Fruit fly (Drosophila melanogaster) whole organism, adult: ENCODE results near the gene Sgsf.

Source experiments
- CG11617 ChIP-seq: fragments of 200-800 bp; sonication (Bioruptor generic); optimal IDR thresholded peaks from 2 replicates; lab custom pipeline; 2017; ENCODE audit warnings: mild to moderate bottlenecking, missing biosample characterization, missing genetic modification reagents, missing genetic modification characterization
- CG14711 ChIP-seq: fragments of 200-800 bp; sonication (Bioruptor generic); optimal IDR thresholded peaks from 2 replicates; lab custom pipeline; 2018; ENCODE audit warnings: missing biosample characterization, mild to moderate bottlenecking, missing genetic modification characterization, moderate library complexity
- CG1620 ChIP-seq: fragments of 200-800 bp; sonication (Bioruptor generic); optimal IDR thresholded peaks from 2 replicates; lab custom pipeline; 2016; ENCODE audit warnings: missing biosample characterization, missing genetic modification characterization
- CG33017 ChIP-seq: fragments of 200-800 bp; sonication (Bioruptor generic); optimal IDR thresholded peaks from 2 replicates; lab custom pipeline; 2018; ENCODE audit warnings: missing biosample characterization, mild to moderate bottlenecking, missing genetic modification characterization, moderate library complexity
- CG5204 ChIP-seq: fragments of 200-800 bp; sonication (Bioruptor generic); optimal IDR thresholded peaks from 2 replicates; lab custom pipeline; 2016; ENCODE audit warnings: missing biosample characterization, missing genetic modification characterization
- CG7045 ChIP-seq: fragments of 200-800 bp; sonication (Bioruptor generic); optimal IDR thresholded peaks from 2 replicates; lab custom pipeline; 2017; ENCODE audit warnings: missing biosample characterization, mild to moderate bottlenecking, missing genetic modification characterization
- Clk ChIP-seq: fragments of 200-800 bp; sonication (Bioruptor generic); optimal IDR thresholded peaks from 2 replicates; lab custom pipeline; 2017; ENCODE audit warnings: missing biosample characterization, missing genetic modification characterization
- Crg-1 ChIP-seq: fragments of 200-800 bp; sonication (Bioruptor generic); optimal IDR thresholded peaks from 2 replicates; lab custom pipeline; 2016; ENCODE audit warnings: missing biosample characterization, missing genetic modification characterization
- Hr96 ChIP-seq: fragments of 200-800 bp; sonication (Bioruptor generic); optimal IDR thresholded peaks from 2 replicates; lab custom pipeline; 2016; ENCODE audit warnings: missing biosample characterization, missing genetic modification characterization
- Mnt ChIP-seq: fragments of 200-800 bp; sonication (Bioruptor generic); optimal IDR thresholded peaks from 2 replicates; lab custom pipeline; 2016; ENCODE audit warnings: missing biosample characterization, mild to moderate bottlenecking, missing genetic modification characterization
- bab1 ChIP-seq: fragments of 200-800 bp; sonication (Bioruptor generic); optimal IDR thresholded peaks from 3 replicates; lab custom pipeline; 2019; ENCODE audit warnings: missing biosample characterization, mild to moderate bottlenecking, missing genetic modification characterization, moderate library complexity
- cic ChIP-seq: fragments of 200-800 bp; sonication (Bioruptor generic); optimal IDR thresholded peaks from 2 replicates; lab custom pipeline; 2017; ENCODE audit warnings: missing biosample characterization, mild to moderate bottlenecking, missing genetic modification characterization, moderate library complexity
- cnc ChIP-seq, 2 experiments: fragments of >200 bp; optimal IDR thresholded peaks; 2 replicates each; lab custom pipeline; 2017
- kay ChIP-seq: fragments of 200-800 bp; sonication (Bioruptor generic); peaks from one replicate; lab custom pipeline; 2016; ENCODE audit warnings: missing biosample characterization, missing genetic modification characterization, borderline replicate concordance
- ovo ChIP-seq: fragments of 200-800 bp; sonication (Bioruptor generic); optimal IDR thresholded peaks from 2 replicates; lab custom pipeline; 2016; ENCODE audit warnings: missing biosample characterization, missing genetic modification characterization
- pad ChIP-seq: fragments of 200-800 bp; sonication (Bioruptor generic); optimal IDR thresholded peaks from 3 replicates; lab custom pipeline; 2017; ENCODE audit warnings: missing biosample characterization, missing genetic modification characterization, mild to moderate bottlenecking, moderate library complexity, missing genetic modification reagents
- tj ChIP-seq: fragments of 200-800 bp; sonication (Bioruptor generic); optimal IDR thresholded peaks from 3 replicates; lab custom pipeline; 2017; ENCODE audit warnings: missing biosample characterization, mild to moderate bottlenecking, missing genetic modification characterization, moderate library complexity
- toe ChIP-seq: fragments of 200-800 bp; sonication (Bioruptor generic); optimal IDR thresholded peaks from 2 replicates; lab custom pipeline; 2016; ENCODE audit warnings: missing biosample characterization, missing genetic modification characterization

Sgsf gene

dm6 chr3R:12369793-12370642, 28.5 kb downstream of the Sgsf start:
- TF ChIP-seq CG14711 (tag; lab: Kevin White, UChicago) (peak; percentile 12), kay (GFP tag; lab: Kevin White, UChicago) (peak; percentile 90), cnc (optimal IDR thresholded peaks at IDR 0.05; lab: Kevin White, UChicago) (peak; percentile 91 to 97), bab1 (no peak), Hr96 (GFP tag; lab: Kevin White, UChicago) (no peak), CG5204 (GFP tag; lab: Kevin White, UChicago) (peak; percentile 8)

dm6 chr3R:12370643-12370995, 29.1 kb downstream of the Sgsf start:
- no peak for TF ChIP-seq Mnt
- TF ChIP-seq tj (GFP tag; lab: Kevin White, UChicago) = peak; percentile 51

dm6 chr3R:12371671-12372070, 30.2 kb downstream of the Sgsf start, which contains the start of gene GstD2:
GstD2 (plus strand) TSS chr3R:12371971.
- TF ChIP-seq ovo (GFP tag; lab: Kevin White, UChicago) (no peak), cnc (optimal IDR thresholded peaks at IDR 0.05; lab: Kevin White, UChicago) (peak in 1 of 2 experiments; percentile 48)

- TF ChIP-seq CG11617 (GFP tag; lab: Kevin White, UChicago) (no peak), toe (GFP tag; lab: Kevin White, UChicago) (no peak), CG33017 (tag; lab: Kevin White, UChicago) (no peak), CG7045 (GFP tag; lab: Kevin White, UChicago) (no peak), cic (GFP tag; lab: Kevin White, UChicago) (no peak), kay (GFP tag; lab: Kevin White, UChicago) (peak; percentile 50), Hr96 (GFP tag; lab: Kevin White, UChicago) (no peak), CG5204 (GFP tag; lab: Kevin White, UChicago) (no peak)
Observed at dm6 chr3R:12372800-12373199, 31.3 kb downstream of the Sgsf start, which contains the start of gene GstD3. GstD3 (plus strand) TSS chr3R:12373068.

dm6 chr3R:12373800-12374199, 32.3 kb downstream of the Sgsf start, which contains the start of gene GstD4:
GstD4 (plus strand) TSS chr3R:12374100.
- TF ChIP-seq bab1 = no peak
- TF ChIP-seq Crg-1 = no peak
- no peak for TF ChIP-seq CG33017 (tag; lab: Kevin White, UChicago)
- no peak for TF ChIP-seq kay (GFP tag; lab: Kevin White, UChicago)
- TF ChIP-seq Clk (GFP tag; lab: Kevin White, UChicago) = no peak
- no peak for TF ChIP-seq Mnt
- TF ChIP-seq CG11617 (GFP tag; lab: Kevin White, UChicago) = no peak
- no peak for TF ChIP-seq Hr96 (GFP tag; lab: Kevin White, UChicago)
- TF ChIP-seq ovo (GFP tag; lab: Kevin White, UChicago) = no peak
- TF ChIP-seq cnc (optimal IDR thresholded peaks at IDR 0.05; lab: Kevin White, UChicago) = no peak
- TF ChIP-seq CG5204 (GFP tag; lab: Kevin White, UChicago) = no peak
- no peak for TF ChIP-seq cic (GFP tag; lab: Kevin White, UChicago)

- TF ChIP-seq CG7045 (GFP tag; lab: Kevin White, UChicago) = no peak
- TF ChIP-seq Crg-1 = no peak
- TF ChIP-seq CG33017 (tag; lab: Kevin White, UChicago) = no peak
- TF ChIP-seq CG1620 (GFP tag; lab: Kevin White, UChicago) = no peak
- TF ChIP-seq Clk (GFP tag; lab: Kevin White, UChicago) = no peak
- no peak for TF ChIP-seq pad (GFP tag; lab: Kevin White, UChicago)
- TF ChIP-seq cic (GFP tag; lab: Kevin White, UChicago) = no peak
Observed at dm6 chr3R:12375258-12375783, 33.8 kb downstream of the Sgsf start, which contains the start of gene GstD5. GstD5 (plus strand) TSS chr3R:12375733.

- TF ChIP-seq CG11617 (GFP tag; lab: Kevin White, UChicago) = no peak
- no peak for TF ChIP-seq Crg-1
- TF ChIP-seq CG7045 (GFP tag; lab: Kevin White, UChicago) = no peak
- TF ChIP-seq Hr96 (GFP tag; lab: Kevin White, UChicago) = no peak
- no peak for TF ChIP-seq CG1620 (GFP tag; lab: Kevin White, UChicago)
Observed at dm6 chr3R:12376828-12377227, 35.4 kb downstream of the Sgsf start, which contains the start of gene GstD6. GstD6 (plus strand) TSS chr3R:12377128.

dm6 chr3R:12378200-12378599, 36.7 kb downstream of the Sgsf start, which contains the start of gene GstD7:
GstD7 (plus strand) TSS chr3R:12378500.
- peak; percentile 18 for TF ChIP-seq kay (GFP tag; lab: Kevin White, UChicago)
- TF ChIP-seq CG14711 (tag; lab: Kevin White, UChicago) = no peak
